Fruit fly (Drosophila melanogaster) whole organism, embryonic: Measurements from ENCODE around the gene pnt.
A peak's percentile ranks its signal among the peaks of the same experiment; 100 is the strongest.

ENCODE experiments used
- Aef1 ChIP-seq: fragments of 200-800 bp; sonication (Bioruptor generic); IDR thresholded peaks from 3 replicates; pipeline ENCODE4 v1.3.6; 2022; ENCODE audit warnings: missing biosample characterization, missing genetic modification characterization
- Antp ChIP-seq: fragments of 200-800 bp; sonication (Bioruptor generic); optimal IDR thresholded peaks from 3 replicates; lab custom pipeline; 2016; ENCODE audit warnings: missing biosample characterization, missing genetic modification characterization
- CG11456 ChIP-seq: fragments of 200-800 bp; sonication (Bioruptor generic); IDR thresholded peaks from 3 replicates; pipeline ENCODE4 v1.3.6; 2022; ENCODE audit warnings: missing biosample characterization, missing genetic modification characterization
- CG11504 ChIP-seq: fragments of 200-800 bp; sonication (Bioruptor generic); optimal IDR thresholded peaks from 3 replicates; lab custom pipeline; 2019; ENCODE audit warnings: missing biosample characterization, mild to moderate bottlenecking, missing genetic modification characterization, moderate library complexity
- CG12391 ChIP-seq: fragments of 200-800 bp; sonication (Bioruptor generic); optimal IDR thresholded peaks from 3 replicates; lab custom pipeline; 2018; ENCODE audit warnings: missing biosample characterization, mild to moderate bottlenecking, missing genetic modification characterization, moderate library complexity
- CG13123 ChIP-seq: fragments of 200-800 bp; sonication (Bioruptor generic); optimal IDR thresholded peaks from 2 replicates; lab custom pipeline; 2016; ENCODE audit warnings: missing biosample characterization, missing genetic modification characterization
- CG15601 ChIP-seq: fragments of 200-800 bp; sonication (Bioruptor generic); optimal IDR thresholded peaks from 3 replicates; lab custom pipeline; 2019; ENCODE audit warnings: missing biosample characterization, mild to moderate bottlenecking, missing genetic modification characterization, moderate library complexity
- CG17328 ChIP-seq: fragments of 200-800 bp; sonication (Bioruptor generic); IDR thresholded peaks from 2 replicates; pipeline ENCODE4 v1.3.6; 2022; ENCODE audit warnings: missing biosample characterization, missing genetic modification characterization
- CG17568 ChIP-seq: fragments of 200-800 bp; sonication (Bioruptor generic); optimal IDR thresholded peaks from 2 replicates; lab custom pipeline; 2018; ENCODE audit warnings: missing biosample characterization, mild to moderate bottlenecking, missing genetic modification characterization, moderate library complexity
- CG17612 ChIP-seq: fragments of 200-800 bp; sonication (Bioruptor generic); IDR thresholded peaks from 2 replicates; pipeline ENCODE4 v1.3.6; 2022; ENCODE audit warnings: missing biosample characterization, missing genetic modification characterization
- CG18011 ChIP-seq: fragments of 200-800 bp; sonication (Bioruptor generic); optimal IDR thresholded peaks from 2 replicates; lab custom pipeline; 2017; ENCODE audit warnings: missing biosample characterization, missing genetic modification characterization, mild to moderate bottlenecking, moderate library complexity, missing genotype
- CG31365 ChIP-seq: fragments of 200-800 bp; sonication (Bioruptor generic); optimal IDR thresholded peaks from 2 replicates; lab custom pipeline; 2018; ENCODE audit warnings: missing biosample characterization, mild to moderate bottlenecking, missing genetic modification characterization
- CG33557 ChIP-seq: fragments of 200-800 bp; sonication (Bioruptor generic); optimal IDR thresholded peaks from 2 replicates; lab custom pipeline; 2019; ENCODE audit warnings: missing biosample characterization, mild to moderate bottlenecking, missing genetic modification characterization, moderate library complexity
- CG34422 ChIP-seq: fragments of 200-800 bp; sonication (Bioruptor generic); IDR thresholded peaks from 3 replicates; pipeline ENCODE4 v1.3.6; 2022; ENCODE audit warnings: missing biosample characterization, missing genetic modification characterization
- CG3726 ChIP-seq: fragments of 200-800 bp; sonication (Bioruptor generic); IDR thresholded peaks from 3 replicates; pipeline ENCODE4, ENCODE4 v1.3.6; 2022; ENCODE audit warnings: missing biosample characterization, missing genetic modification characterization
- CG42726 ChIP-seq: fragments of 200-800 bp; sonication (Bioruptor generic); IDR thresholded peaks from 2 replicates; pipeline ENCODE4 v1.3.6; 2022; ENCODE audit warnings: missing biosample characterization, missing genetic modification characterization; ENCODE audit not compliant: partially characterized antibody
- CG4282 ChIP-seq: fragments of 200-800 bp; sonication (Bioruptor generic); optimal IDR thresholded peaks from 2 replicates; lab custom pipeline; 2016; ENCODE audit warnings: missing biosample characterization, missing genetic modification characterization
- CG7357 ChIP-seq: fragments of 200-800 bp; sonication (Bioruptor generic); IDR thresholded peaks from 3 replicates; pipeline ENCODE4 v1.3.6; 2022; ENCODE audit warnings: missing biosample characterization, missing genetic modification characterization
- CG9609 ChIP-seq: fragments of 200-800 bp; sonication (Bioruptor generic); optimal IDR thresholded peaks from 3 replicates; lab custom pipeline; 2016; ENCODE audit warnings: missing biosample characterization, missing genetic modification characterization
- Gsc ChIP-seq: fragments of 200-800 bp; sonication (Bioruptor generic); IDR thresholded peaks from 2 replicates; pipeline ENCODE4 v1.3.6; 2022; ENCODE audit warnings: missing biosample characterization, missing genetic modification characterization
- HLH54F ChIP-seq: fragments of 200-800 bp; sonication (Bioruptor generic); optimal IDR thresholded peaks from 3 replicates; lab custom pipeline; 2016; ENCODE audit warnings: missing biosample characterization, missing genetic modification characterization
- Hsf ChIP-seq: fragments of 200-800 bp; sonication (Bioruptor generic); optimal IDR thresholded peaks from 3 replicates; lab custom pipeline; 2016; ENCODE audit warnings: missing biosample characterization, missing genetic modification characterization
- Lim3 ChIP-seq: fragments of 200-800 bp; sonication (Bioruptor generic); IDR thresholded peaks from 2 replicates; pipeline ENCODE4 v1.3.6; 2022; ENCODE audit warnings: missing biosample characterization, missing genetic modification characterization
- NC2α ChIP-seq: fragments of 200-800 bp; sonication (Bioruptor generic); optimal IDR thresholded peaks from 2 replicates; lab custom pipeline; 2016; ENCODE audit warnings: missing biosample characterization, missing genetic modification characterization
- NFAT ChIP-seq: fragments of 200-800 bp; sonication (Bioruptor generic); IDR thresholded peaks from 2 replicates; pipeline ENCODE4 v1.3.6; 2022; ENCODE audit warnings: missing biosample characterization, missing genetic modification characterization
- Pdp1 ChIP-seq, 2 experiments: fragments of 200-800 bp; sonication (Bioruptor generic); optimal IDR thresholded peaks; 3 replicates each; lab custom pipeline; 2016; ENCODE audit warnings: missing biosample characterization in 2 of 2, missing genetic modification characterization in 2 of 2, mild to moderate bottlenecking in 1 of 2, moderate library complexity in 1 of 2
- Rfx ChIP-seq: fragments of 200-800 bp; sonication (Bioruptor generic); IDR thresholded peaks from 2 replicates; pipeline ENCODE4 v1.3.6; 2022; ENCODE audit warnings: missing biosample characterization, missing genetic modification characterization
- Rx ChIP-seq: fragments of 200-800 bp; sonication (Bioruptor generic); IDR thresholded peaks from 2 replicates; pipeline ENCODE4 v1.3.6; 2022; ENCODE audit warnings: missing biosample characterization, missing genetic modification characterization
- Side ChIP-seq: fragments of 200-800 bp; sonication (Bioruptor generic); optimal IDR thresholded peaks from 2 replicates; lab custom pipeline; 2016; ENCODE audit warnings: missing biosample characterization, missing genetic modification characterization
- Sox102F ChIP-seq: fragments of 200-800 bp; sonication (Bioruptor generic); optimal IDR thresholded peaks from 2 replicates; lab custom pipeline; 2018; ENCODE audit warnings: missing biosample characterization, mild to moderate bottlenecking, missing genetic modification characterization, moderate library complexity
- Sry-β ChIP-seq: fragments of 200-800 bp; sonication (Bioruptor generic); optimal IDR thresholded peaks from 2 replicates; lab custom pipeline; 2018; ENCODE audit warnings: missing biosample characterization, mild to moderate bottlenecking, missing genetic modification characterization, moderate library complexity
- Stat92E ChIP-seq, 3 experiments: fragments of >200 bp in 2 of 3; fragments of 200-800 bp in 1 of 3; sonication (Bioruptor generic) in 1 of 3; optimal IDR thresholded peaks; 2 replicates each; lab custom pipeline; 2017 to 2019; ENCODE audit warnings: missing biosample characterization in 3 of 3, missing genetic modification characterization in 3 of 3, mild to moderate bottlenecking in 1 of 3, moderate library complexity in 1 of 3
- crol ChIP-seq: fragments of 200-800 bp; sonication (Bioruptor generic); IDR thresholded peaks from 2 replicates; pipeline ENCODE4 v1.3.6; 2022; ENCODE audit warnings: missing biosample characterization, missing genetic modification characterization
- emc ChIP-seq: fragments of 200-800 bp; sonication (Bioruptor generic); optimal IDR thresholded peaks from 2 replicates; lab custom pipeline; 2016; ENCODE audit warnings: missing biosample characterization, missing genetic modification characterization
- fd64A ChIP-seq: fragments of 200-800 bp; sonication (Bioruptor generic); optimal IDR thresholded peaks from 3 replicates; lab custom pipeline; 2018; ENCODE audit warnings: missing biosample characterization, mild to moderate bottlenecking, missing genetic modification characterization
- h ChIP-seq: fragments of >200 bp; optimal IDR thresholded peaks from 2 replicates; lab custom pipeline; 2017
- insv ChIP-seq, 2 experiments: fragments of 200-800 bp; sonication (Bioruptor generic); optimal IDR thresholded peaks; 3 replicates each; lab custom pipeline; 2016 to 2018; ENCODE audit warnings: missing biosample characterization in 2 of 2, missing genetic modification characterization in 2 of 2
- jigr1 ChIP-seq: fragments of 200-800 bp; sonication (Bioruptor generic); IDR thresholded peaks from 3 replicates; pipeline ENCODE4 v1.3.6; 2022; ENCODE audit warnings: missing biosample characterization, missing genetic modification characterization
- oc ChIP-seq: fragments of 200-800 bp; sonication (Bioruptor generic); optimal IDR thresholded peaks from 2 replicates; lab custom pipeline; 2018; ENCODE audit warnings: missing biosample characterization, mild to moderate bottlenecking, missing genetic modification characterization, moderate library complexity
- otp ChIP-seq: fragments of 200-800 bp; sonication (Bioruptor generic); IDR thresholded peaks from 3 replicates; pipeline ENCODE4, ENCODE4 v1.3.6; 2022; ENCODE audit warnings: missing biosample characterization, missing genetic modification characterization
- peb ChIP-seq: fragments of 200-800 bp; sonication (Bioruptor generic); IDR thresholded peaks from 2 replicates; pipeline ENCODE4 v1.3.6; 2022; ENCODE audit warnings: missing biosample characterization, missing genetic modification characterization
- pho ChIP-seq: fragments of 200-800 bp; sonication (Bioruptor generic); optimal IDR thresholded peaks from 2 replicates; lab custom pipeline; 2016; ENCODE audit warnings: missing biosample characterization, missing genetic modification characterization
- pzg ChIP-seq: fragments of 200-800 bp; sonication (Bioruptor generic); optimal IDR thresholded peaks from 3 replicates; lab custom pipeline; 2018; ENCODE audit warnings: missing biosample characterization, mild to moderate bottlenecking, missing genetic modification characterization, moderate library complexity
- ranshi ChIP-seq: fragments of 200-800 bp; sonication (Bioruptor generic); IDR thresholded peaks from 2 replicates; pipeline ENCODE4 v1.3.6; 2022; ENCODE audit warnings: missing biosample characterization, missing genetic modification characterization
- row ChIP-seq: fragments of 200-800 bp; sonication (Bioruptor generic); IDR thresholded peaks from 3 replicates; pipeline ENCODE4 v1.3.6; 2022; ENCODE audit warnings: missing biosample characterization, missing genetic modification characterization
- run ChIP-seq: fragments of 200-800 bp; sonication (Bioruptor generic); optimal IDR thresholded peaks from 3 replicates; lab custom pipeline; 2018; ENCODE audit warnings: missing biosample characterization, mild to moderate bottlenecking, missing genetic modification characterization
- sim ChIP-seq: fragments of 200-800 bp; sonication (Bioruptor generic); IDR thresholded peaks from 2 replicates; pipeline ENCODE4 v1.3.6; 2022; ENCODE audit warnings: missing biosample characterization, missing genetic modification characterization
- slou ChIP-seq: fragments of 200-800 bp; sonication (Bioruptor generic); optimal IDR thresholded peaks from 3 replicates; lab custom pipeline; 2016; ENCODE audit warnings: missing biosample characterization, missing genetic modification characterization
- sna ChIP-seq: fragments of 200-800 bp; sonication (Bioruptor generic); IDR thresholded peaks from 2 replicates; pipeline ENCODE4 v1.3.6; 2022; ENCODE audit warnings: missing biosample characterization, missing genetic modification characterization; ENCODE audit not compliant: partially characterized antibody
- tna ChIP-seq: fragments of 200-800 bp; sonication (Bioruptor generic); IDR thresholded peaks from 2 replicates; pipeline ENCODE4 v1.3.6; 2022; ENCODE audit warnings: missing biosample characterization, missing genetic modification characterization; ENCODE audit not compliant: partially characterized antibody
- vfl ChIP-seq: fragments of 200-800 bp; sonication (Bioruptor generic); optimal IDR thresholded peaks from 2 replicates; lab custom pipeline; 2016; ENCODE audit warnings: missing biosample characterization, missing genetic modification characterization

Gene pnt

dm6 chr3R:23251256-23251655, 94.7 kb downstream of the pnt start, which contains the start of the genes Rad60 and EloA (continued):
- no peak for TF ChIP-seq Lim3 (GFP tag; lab: Robert Waterston, UW)
- peak; percentile 65 for TF ChIP-seq oc (tag; lab: Kevin White, UChicago)
- peak; percentile 69 for TF ChIP-seq Sry-β (GFP tag; lab: Kevin White, UChicago)
- no peak for TF ChIP-seq CG7357 (GFP tag; lab: Robert Waterston, UW)
- TF ChIP-seq Hsf: peak; percentile 85
- peak; percentile 58 for TF ChIP-seq CG15601 (tag; lab: Kevin White, UChicago)
- TF ChIP-seq vfl: peak; percentile 70
- peak; percentile 85 for TF ChIP-seq CG12391 (tag; lab: Kevin White, UChicago)
- TF ChIP-seq h (lab: Kevin White, UChicago): no peak
- peak; percentile 91 for TF ChIP-seq Antp (GFP tag; lab: Kevin White, UChicago)
- TF ChIP-seq CG4282 (GFP tag; lab: Kevin White, UChicago): peak; percentile 73
- peak; percentile 60 for TF ChIP-seq CG18011
- peak; percentile 45 for TF ChIP-seq CG13123 (GFP tag; lab: Kevin White, UChicago)
- peak; percentile 65; the same call in 1 of the 3 replicates for TF ChIP-seq CG11456 (GFP tag; lab: Robert Waterston, UW)
- TF ChIP-seq CG11504 (tag; lab: Kevin White, UChicago): no peak
- no peak for TF ChIP-seq CG17568 (GFP tag; lab: Kevin White, UChicago)
- peak; percentile 85 for TF ChIP-seq CG9609 (GFP tag; lab: Kevin White, UChicago)
- TF ChIP-seq CG42726: no peak; the same call in 1 of the 2 replicates
- peak; percentile 44; the same call in 1 of the 2 replicates for TF ChIP-seq tna (GFP tag; lab: Robert Waterston, UW)
- TF ChIP-seq ranshi: peak; percentile 49; the same call in 1 of the 2 replicates
- peak; percentile 28 for TF ChIP-seq fd64A (GFP tag; lab: Kevin White, UChicago)
- TF ChIP-seq sna (GFP tag; lab: Robert Waterston, UW): peak; percentile 89
- TF ChIP-seq peb: peak; percentile 58; the same call in 1 of the 2 replicates
- TF ChIP-seq Sox102F: peak; percentile 75
- TF ChIP-seq Stat92E (GFP tag; optimal IDR thresholded peaks at IDR 0.05; lab: Kevin White, UChicago): peak in 1 of 3 experiments; percentile 68
- no peak for TF ChIP-seq crol (GFP tag; lab: Robert Waterston, UW)
- no peak for TF ChIP-seq sim
- TF ChIP-seq CG34422 (GFP tag; lab: Robert Waterston, UW): peak; percentile 75
- peak; percentile 67 for TF ChIP-seq emc (GFP tag; lab: Kevin White, UChicago)
- TF ChIP-seq HLH54F (GFP tag; lab: Kevin White, UChicago): peak; percentile 84
- TF ChIP-seq Rfx (GFP tag; lab: Robert Waterston, UW): peak; percentile 83
- peak in 1 of 2 experiments; percentile 81 for TF ChIP-seq Pdp1 (GFP tag; optimal IDR thresholded peaks at IDR 0.05; lab: Kevin White, UChicago)
- peak; percentile 7 for TF ChIP-seq CG31365
- no peak for TF ChIP-seq CG3726
- TF ChIP-seq Gsc (GFP tag; lab: Robert Waterston, UW): no peak
- peak in 1 of 2 experiments; percentile 57 for TF ChIP-seq insv (GFP tag; optimal IDR thresholded peaks at IDR 0.05; lab: Kevin White, UChicago)
- TF ChIP-seq Aef1 (GFP tag; lab: Robert Waterston, UW): no peak
- no peak for TF ChIP-seq run
- peak; percentile 83 for TF ChIP-seq pho
- peak; percentile 31 for TF ChIP-seq slou (GFP tag; lab: Kevin White, UChicago)
- peak; percentile 51 for TF ChIP-seq CG33557 (GFP tag; lab: Kevin White, UChicago)
- TF ChIP-seq CG17328 (GFP tag; lab: Robert Waterston, UW): peak; percentile 66
- TF ChIP-seq Side (GFP tag; lab: Kevin White, UChicago): peak; percentile 92
- TF ChIP-seq NFAT (GFP tag; lab: Robert Waterston, UW): peak; percentile 70
- TF ChIP-seq Rx: 0 out of 2 replicates have a peak, but pooled peaks have one; percentile 22
- no peak for TF ChIP-seq jigr1 (GFP tag; lab: Robert Waterston, UW)
- peak; percentile 74 for TF ChIP-seq otp
- no peak for TF ChIP-seq CG17612 (GFP tag; lab: Robert Waterston, UW)
- peak; percentile 89 for TF ChIP-seq pzg (GFP tag; lab: Kevin White, UChicago)
- peak; percentile 67 for TF ChIP-seq NC2α
- TF ChIP-seq row: peak; percentile 83
